Worm (Caenorhabditis elegans): Measurements from ENCODE around the gene sel-11.

sel-11 gene

ce11 chrV:11764373-11764954, 2.7 kb upstream of the sel-11 start, which contains the start of the genes F55A11.1 and syx-5 (continued):
- 0 out of 2 replicates have a peak, but pooled peaks have one; percentile 43 for TF ChIP-seq lin-1 (GFP tag; IDR thresholded peaks at IDR 0.05)
- TF ChIP-seq ceh-82 (tag; optimal IDR thresholded peaks at IDR 0.05), result no peak
- TF ChIP-seq lin-38 (GFP tag; IDR thresholded peaks at IDR 0.05), result peak; percentile 79
- no peak for TF ChIP-seq daf-8 (GFP tag; IDR thresholded peaks at IDR 0.05)
- TF ChIP-seq nhr-42 (GFP tag; IDR thresholded peaks at IDR 0.05), result peak; percentile 76; the same call in 1 of the 2 replicates
- TF ChIP-seq ZK546.5 (tag; optimal IDR thresholded peaks at IDR 0.05), result no peak
- 0 out of 2 replicates have a peak, but pooled peaks have one; percentile 48 for TF ChIP-seq egl-43 (GFP tag; IDR thresholded peaks at IDR 0.05)
- TF ChIP-seq aha-1 (tag), result no peak
- no peak for TF ChIP-seq ceh-44 (GFP tag; IDR thresholded peaks at IDR 0.05)
- peak; percentile 18 for TF ChIP-seq unc-130 (GFP tag; optimal IDR thresholded peaks at IDR 0.05)
- no peak for TF ChIP-seq tag-97 (GFP tag; IDR thresholded peaks at IDR 0.05)
- 0 out of 2 replicates have a peak, but pooled peaks have one; percentile 21 for TF ChIP-seq arid-1 (GFP tag; conservative IDR thresholded peaks at IDR 0.05)
- TF ChIP-seq madf-9 (GFP tag; conservative IDR thresholded peaks at IDR 0.05), result no peak
- TF ChIP-seq lsy-2 (tag; optimal IDR thresholded peaks at IDR 0.05), result peak; percentile 99 to 100
- TF ChIP-seq fos-1 (tag; optimal IDR thresholded peaks at IDR 0.05), result no peak
- no peak for TF ChIP-seq dmd-8 (GFP tag; IDR thresholded peaks at IDR 0.05)
- no peak for TF ChIP-seq gei-8 (GFP tag; optimal IDR thresholded peaks at IDR 0.05)
- TF ChIP-seq zfp-2 (tag; optimal IDR thresholded peaks at IDR 0.05), result peak; percentile 12
- no peak for TF ChIP-seq zip-11 (GFP tag; IDR thresholded peaks at IDR 0.05)
- TF ChIP-seq Y48G9A.11 (GFP tag; IDR thresholded peaks at IDR 0.05), result no peak
- peak; percentile 46 for TF ChIP-seq nhr-77 (tag; optimal IDR thresholded peaks at IDR 0.05)
- no peak for TF ChIP-seq ztf-11 (tag; optimal IDR thresholded peaks at IDR 0.05)
- peak; percentile 90 for TF ChIP-seq nhr-102 (tag; optimal IDR thresholded peaks at IDR 0.05)
- TF ChIP-seq F37D6.2 (tag; optimal IDR thresholded peaks at IDR 0.05), result peak; percentile 75
- TF ChIP-seq duxl-1 (tag; optimal IDR thresholded peaks at IDR 0.05; ENCODE audit: poor library complexity), result no peak
- TF ChIP-seq nhr-41 (GFP tag; IDR thresholded peaks at IDR 0.05), result no peak
- peak; percentile 50 for TF ChIP-seq nhr-11 (tag; optimal IDR thresholded peaks at IDR 0.05)
- TF ChIP-seq ceh-32 (tag; optimal IDR thresholded peaks at IDR 0.05; ENCODE audit: poor library complexity), result peak; percentile 42
- 0 out of 2 replicates have a peak, but pooled peaks have one; percentile 9 for TF ChIP-seq snpc-1.2 (GFP tag; IDR thresholded peaks at IDR 0.05)
- TF ChIP-seq mep-1 (tag; optimal IDR thresholded peaks at IDR 0.05), result peak; percentile 89
- TF ChIP-seq mdt-29 (GFP tag; IDR thresholded peaks at IDR 0.05), result no peak
- TF ChIP-seq dmd-6 (GFP tag; IDR thresholded peaks at IDR 0.05), result peak; percentile 78

DNA sequence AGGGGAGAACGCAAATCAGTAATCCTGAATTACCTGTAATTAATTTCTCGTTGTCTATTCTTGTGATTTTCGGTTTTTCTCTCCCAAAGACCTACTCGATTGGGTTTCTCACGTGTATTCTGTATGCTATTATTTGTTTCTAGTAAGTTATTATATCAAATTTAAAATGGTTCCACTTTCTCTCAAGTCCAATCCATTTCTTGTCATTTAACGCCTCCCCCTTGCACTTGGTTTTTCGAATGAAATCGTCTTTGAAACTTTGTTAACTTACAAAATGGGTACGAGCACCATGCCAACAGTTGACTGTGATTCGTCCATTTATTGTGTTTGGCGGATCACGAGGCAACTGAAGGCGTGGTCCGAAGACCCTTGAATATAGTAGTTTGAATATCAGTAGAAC, 2.5 kb downstream of the sel-11 start:
- TF ChIP-seq mxl-3 (GFP tag; optimal IDR thresholded peaks at IDR 0.05), result no peak
- TF ChIP-seq lir-3 (tag; optimal IDR thresholded peaks at IDR 0.05), result no peak
- 0 out of 2 replicates have a peak, but pooled peaks have one; percentile 34 for TF ChIP-seq daf-19 (GFP tag; conservative IDR thresholded peaks at IDR 0.05)
- no peak for TF ChIP-seq dve-1 (tag; optimal IDR thresholded peaks at IDR 0.05; ENCODE audit: insufficient read depth)
- peak; percentile 55 for TF ChIP-seq aha-1 (tag)
- TF ChIP-seq unc-62 (GFP tag; optimal IDR thresholded peaks at IDR 0.05 in 1 of 2), result peak in 1 of 2 experiments; percentile 92
- TF ChIP-seq unc-62 (tag; optimal IDR thresholded peaks at IDR 0.05), result no peak
- TF ChIP-seq snpc-1.2 (GFP tag; IDR thresholded peaks at IDR 0.05), result no peak
- TF ChIP-seq ztf-11 (tag; optimal IDR thresholded peaks at IDR 0.05), result no peak
- no peak for TF ChIP-seq F26F4.8 (GFP tag; conservative IDR thresholded peaks at IDR 0.05)
- TF ChIP-seq D1046.2 (GFP tag; IDR thresholded peaks at IDR 0.05), result no peak
- TF ChIP-seq nhr-28 (tag; optimal IDR thresholded peaks at IDR 0.05), result no peak
- TF ChIP-seq spr-3 (GFP tag; optimal IDR thresholded peaks at IDR 0.05), result no peak

Data from whole organism, L4 larva.